Fruit fly (Drosophila melanogaster): ENCODE data around the gene TrissinR.
A peak's percentile ranks its signal among the peaks of the same experiment; 100 is the strongest.

The TrissinR gene

dm6 chr2L:5797977-5798376, 25.8 kb upstream of the TrissinR start (continued):
- TF ChIP-seq sc (optimal IDR thresholded peaks at IDR 0.05), result no peak
- no peak for TF ChIP-seq sc (GFP tag; optimal IDR thresholded peaks at IDR 0.05)
- no peak for TF ChIP-seq CG10321 (GFP tag; IDR thresholded peaks at IDR 0.05)
- no peak for TF ChIP-seq al (GFP tag; IDR thresholded peaks at IDR 0.05)
- peak; percentile 44 for TF ChIP-seq crc (GFP tag; optimal IDR thresholded peaks at IDR 0.05)
- TF ChIP-seq CG15269 (tag; optimal IDR thresholded peaks at IDR 0.05), result peak; percentile 69
- no peak for TF ChIP-seq wek (GFP tag; optimal IDR thresholded peaks at IDR 0.05)
- TF ChIP-seq pfk (GFP tag; optimal IDR thresholded peaks at IDR 0.05), result no peak
- TF ChIP-seq TFAM (GFP tag; optimal IDR thresholded peaks at IDR 0.05), result no peak
- TF ChIP-seq emc (GFP tag; optimal IDR thresholded peaks at IDR 0.05), result no peak
- no peak for TF ChIP-seq Usf (GFP tag; optimal IDR thresholded peaks at IDR 0.05)
- peak; percentile 10 for TF ChIP-seq CG1602 (GFP tag; optimal IDR thresholded peaks at IDR 0.05)
- peak; percentile 8 for TF ChIP-seq sens (GFP tag)
- TF ChIP-seq HLH3B (GFP tag; IDR thresholded peaks at IDR 0.05), result no peak
- TF ChIP-seq Dad (GFP tag; optimal IDR thresholded peaks at IDR 0.05), result no peak
- TF ChIP-seq CG11723 (GFP tag; optimal IDR thresholded peaks at IDR 0.05), result peak; percentile 1
- peak; percentile 89 for TF ChIP-seq CG12769 (tag; optimal IDR thresholded peaks at IDR 0.05)
- TF ChIP-seq Lim3 (GFP tag; IDR thresholded peaks at IDR 0.05), result no peak
- peak; percentile 38 for TF ChIP-seq sd (tag; optimal IDR thresholded peaks at IDR 0.05)
- TF ChIP-seq CG17359 (tag; optimal IDR thresholded peaks at IDR 0.05), result peak; percentile 55
- TF ChIP-seq CG2712 (tag; optimal IDR thresholded peaks at IDR 0.05), result no peak
- no peak for TF ChIP-seq Six4 (GFP tag; optimal IDR thresholded peaks at IDR 0.05)
- TF ChIP-seq CG14860 (GFP tag; IDR thresholded peaks at IDR 0.05; ENCODE audit: partially characterized antibody), result no peak
- TF ChIP-seq stwl (tag; optimal IDR thresholded peaks at IDR 0.05), result no peak
- no peak for TF ChIP-seq eyg (GFP tag; optimal IDR thresholded peaks at IDR 0.05)
- TF ChIP-seq maf-S (GFP tag; optimal IDR thresholded peaks at IDR 0.05), result no peak
- no peak for TF ChIP-seq Xrp1 (GFP tag; IDR thresholded peaks at IDR 0.05)
- TF ChIP-seq bigmax (GFP tag; optimal IDR thresholded peaks at IDR 0.05), result peak; percentile 4
- TF ChIP-seq usp (GFP tag; optimal IDR thresholded peaks at IDR 0.05), result no peak
- TF ChIP-seq CG7786 (GFP tag; optimal IDR thresholded peaks at IDR 0.05), result no peak
- peak; percentile 15 for TF ChIP-seq CG31388 (GFP tag; optimal IDR thresholded peaks at IDR 0.05)
- TF ChIP-seq CG32772 (GFP tag; IDR thresholded peaks at IDR 0.05), result no peak
- no peak for TF ChIP-seq NFAT (GFP tag; IDR thresholded peaks at IDR 0.05)
- TF ChIP-seq CG7963 (GFP tag; IDR thresholded peaks at IDR 0.05; ENCODE audit: partially characterized antibody), result no peak
- TF ChIP-seq insv (GFP tag; optimal IDR thresholded peaks at IDR 0.05), result no peak
- no peak for TF ChIP-seq sima (GFP tag; optimal IDR thresholded peaks at IDR 0.05)
- no peak for TF ChIP-seq pita (GFP tag; optimal IDR thresholded peaks at IDR 0.05)
- TF ChIP-seq Lpt (GFP tag; optimal IDR thresholded peaks at IDR 0.05), result no peak
- peak; percentile 14 for TF ChIP-seq CG12155 (GFP tag; optimal IDR thresholded peaks at IDR 0.05)
- TF ChIP-seq HLH54F (GFP tag; optimal IDR thresholded peaks at IDR 0.05), result no peak
- TF ChIP-seq salm (tag; optimal IDR thresholded peaks at IDR 0.05), result peak; percentile 3
- peak; percentile 73 for TF ChIP-seq CG17568 (GFP tag; optimal IDR thresholded peaks at IDR 0.05)
- TF ChIP-seq CG6683 (GFP tag; optimal IDR thresholded peaks at IDR 0.05), result peak; percentile 54
- no peak for TF ChIP-seq sisA (GFP tag; IDR thresholded peaks at IDR 0.05)
- TF ChIP-seq Nf-YA (GFP tag; IDR thresholded peaks at IDR 0.05), result no peak
- TF ChIP-seq CG3847 (GFP tag; IDR thresholded peaks at IDR 0.05), result no peak
- TF ChIP-seq CG31441 (GFP tag; IDR thresholded peaks at IDR 0.05), result peak; percentile 24; the same call in 1 of the 2 replicates
- peak; percentile 38 for TF ChIP-seq Camta (GFP tag; optimal IDR thresholded peaks at IDR 0.05)
- no peak for TF ChIP-seq wor (GFP tag; IDR thresholded peaks at IDR 0.05)
- TF ChIP-seq schlank (tag; optimal IDR thresholded peaks at IDR 0.05), result peak; percentile 46
- no peak for TF ChIP-seq tll (GFP tag; optimal IDR thresholded peaks at IDR 0.05)
- TF ChIP-seq hkb (optimal IDR thresholded peaks at IDR 0.05), result no peak
- 0 out of 2 replicates have a peak, but pooled peaks have one; percentile 34 for TF ChIP-seq hkb (GFP tag; IDR thresholded peaks at IDR 0.05)
